Fruit fly (Drosophila melanogaster) whole organism, wandering third instar larva: ENCODE data around the gene janB.
A peak's percentile ranks its signal among the peaks of the same experiment; 100 is the strongest.

Source experiments
- CG32264 ChIP-seq: fragments of 200-800 bp; sonication (Bioruptor generic); optimal IDR thresholded peaks from 2 replicates; lab custom pipeline; 2016; ENCODE audit warnings: missing biosample characterization, missing genetic modification characterization
- CrebA ChIP-seq: fragments of 200-800 bp; sonication (Bioruptor generic); optimal IDR thresholded peaks from 2 replicates; lab custom pipeline; 2016; ENCODE audit warnings: missing biosample characterization, mild to moderate bottlenecking, missing genetic modification characterization, borderline replicate concordance
- Dif ChIP-seq: fragments of 200-275, 200-300 bp; sonication (Bioruptor generic); optimal IDR thresholded peaks from 2 replicates; lab custom pipeline; 2018; ENCODE audit warnings: missing biosample characterization, missing genetic modification characterization; ENCODE audit not compliant: partially characterized antibody
- GATAd ChIP-seq: sonication (Bioruptor generic); optimal IDR thresholded peaks from 2 replicates; lab custom pipeline; 2016; ENCODE audit warnings: missing biosample characterization, missing genetic modification characterization
- HLH106 ChIP-seq: fragments of 200-800 bp; optimal IDR thresholded peaks from 3 replicates; lab custom pipeline; 2019; ENCODE audit warnings: missing biosample characterization, mild to moderate bottlenecking, missing genetic modification characterization, moderate library complexity
- Hnf4 ChIP-seq: fragments of 200-800 bp; sonication (Bioruptor generic); optimal IDR thresholded peaks from 2 replicates; lab custom pipeline; 2016; ENCODE audit warnings: missing biosample characterization, mild to moderate bottlenecking, missing genetic modification characterization
- Hr78 ChIP-seq: fragments of >200 bp; optimal IDR thresholded peaks from 2 replicates; lab custom pipeline; 2017; ENCODE audit warnings: missing biosample characterization, missing genetic modification characterization
- Hr83 ChIP-seq: fragments of 200-300 bp; sonication (Bioruptor generic); optimal IDR thresholded peaks from 2 replicates; lab custom pipeline; 2016; ENCODE audit warnings: missing biosample characterization, mild to moderate bottlenecking, missing genetic modification characterization, moderate library complexity; ENCODE audit not compliant: poor library complexity, severe bottlenecking
- Jra ChIP-seq: sonication (Bioruptor generic); optimal IDR thresholded peaks from 2 replicates; lab custom pipeline; 2016; ENCODE audit warnings: missing biosample characterization, missing genetic modification characterization
- Myc ChIP-seq: fragments of >200 bp; optimal IDR thresholded peaks from 2 replicates; lab custom pipeline; 2017
- N ChIP-seq: fragments of >200 bp; optimal IDR thresholded peaks from 2 replicates; lab custom pipeline; 2018; ENCODE audit warnings: missing biosample characterization, missing external identifiers, missing genetic modification characterization
- OdsH ChIP-seq: fragments of 200-800 bp; sonication (Bioruptor generic); optimal IDR thresholded peaks from 2 replicates; lab custom pipeline; 2016; ENCODE audit warnings: missing biosample characterization, mild to moderate bottlenecking, missing genetic modification characterization
- Rel ChIP-seq, 2 experiments: fragments of 200-800 bp; sonication (Bioruptor generic) in 1 of 2; optimal IDR thresholded peaks; 2 replicates in 1 of 2; 3 replicates in 1 of 2; lab custom pipeline; 2016 to 2019; ENCODE audit warnings: mild to moderate bottlenecking in 2 of 2, missing biosample characterization in 2 of 2, missing genetic modification characterization in 2 of 2, moderate library complexity in 1 of 2
- Sp1 ChIP-seq: fragments of 200-800 bp; sonication (Bioruptor generic); optimal IDR thresholded peaks from 3 replicates; lab custom pipeline; 2019; ENCODE audit warnings: missing biosample characterization, mild to moderate bottlenecking, missing genetic modification characterization, moderate library complexity
- Vsx2 ChIP-seq: fragments of 200-300, 225-300 bp; sonication (Bioruptor generic); optimal IDR thresholded peaks from 2 replicates; lab custom pipeline; 2018; ENCODE audit warnings: missing biosample characterization, missing genetic modification characterization; ENCODE audit not compliant: partially characterized antibody
- br ChIP-seq: fragments of 200-800 bp; sonication (Bioruptor generic); optimal IDR thresholded peaks from 2 replicates; lab custom pipeline; 2016; ENCODE audit warnings: missing biosample characterization, missing genetic modification characterization
- dl ChIP-seq, 2 experiments: fragments of 175-275, 200-275 bp in 1 of 2; fragments of 200-275 bp in 1 of 2; sonication (Bioruptor generic); optimal IDR thresholded peaks; lab custom pipeline; 2018; ENCODE audit warnings: mild to moderate bottlenecking in 2 of 2, missing biosample characterization in 2 of 2, missing genetic modification characterization in 2 of 2, moderate library complexity in 2 of 2; ENCODE audit not compliant: partially characterized antibody in 2 of 2, insufficient read depth in 1 of 2
- dmrt93B ChIP-seq: fragments of 200-800 bp; sonication (Bioruptor generic); optimal IDR thresholded peaks from 2 replicates; lab custom pipeline; 2018; ENCODE audit warnings: missing biosample characterization, mild to moderate bottlenecking, missing genetic modification characterization
- dsf ChIP-seq: sonication (Bioruptor generic); optimal IDR thresholded peaks from 2 replicates; lab custom pipeline; 2016; ENCODE audit warnings: missing biosample characterization, missing genetic modification characterization, borderline replicate concordance
- foxo ChIP-seq, 2 experiments: fragments of 200-800 bp; sonication (Bioruptor generic); optimal IDR thresholded peaks; 2 replicates in 1 of 2; 3 replicates in 1 of 2; lab custom pipeline; 2016 to 2017; ENCODE audit warnings: missing biosample characterization in 2 of 2, missing genetic modification characterization in 2 of 2
- fru ChIP-seq: fragments of 200-800 bp; sonication (Bioruptor generic); optimal IDR thresholded peaks from 3 replicates; lab custom pipeline; 2016; ENCODE audit warnings: missing biosample characterization, mild to moderate bottlenecking, missing genetic modification characterization
- h ChIP-seq: fragments of 200-800 bp; sonication (Bioruptor generic); optimal IDR thresholded peaks from 3 replicates; lab custom pipeline; 2016; ENCODE audit warnings: missing biosample characterization, mild to moderate bottlenecking, missing genetic modification characterization
- rgr ChIP-seq: fragments of 200-800 bp; sonication (Bioruptor generic); optimal IDR thresholded peaks from 3 replicates; lab custom pipeline; 2016; ENCODE audit warnings: missing biosample characterization, mild to moderate bottlenecking, missing genetic modification characterization
- sage ChIP-seq: fragments of 200-800 bp; sonication (Bioruptor generic); optimal IDR thresholded peaks from 2 replicates; lab custom pipeline; 2016; ENCODE audit warnings: missing biosample characterization, mild to moderate bottlenecking, missing genetic modification characterization
- sv ChIP-seq: fragments of 200-800 bp; sonication (Bioruptor generic); optimal IDR thresholded peaks from 3 replicates; lab custom pipeline; 2016; ENCODE audit warnings: missing biosample characterization, missing genetic modification characterization
- usp ChIP-seq: fragments of >200 bp; optimal IDR thresholded peaks from 2 replicates; lab custom pipeline; 2017; ENCODE audit warnings: missing biosample characterization, missing genetic modification characterization

janB gene

dm6 chr3R:30071827-30072226, 33.3 kb upstream of the janB start:
- TF ChIP-seq br (GFP tag; lab: Kevin White, UChicago): peak; percentile 3
- TF ChIP-seq foxo (GFP tag; optimal IDR thresholded peaks at IDR 0.05; lab: Kevin White, UChicago): peak in 1 of 2 experiments; percentile 30
- no peak for TF ChIP-seq dmrt93B (GFP tag; lab: Kevin White, UChicago)
- TF ChIP-seq rgr (GFP tag; lab: Kevin White, UChicago): peak; percentile 18
- TF ChIP-seq GATAd (GFP tag; lab: Kevin White, UChicago): no peak
- peak; percentile 31 for TF ChIP-seq HLH106 (tag; lab: Kevin White, UChicago)
- peak; percentile 46 for TF ChIP-seq h
- no peak for TF ChIP-seq Rel (GFP tag; optimal IDR thresholded peaks at IDR 0.05; lab: Kevin White, UChicago)
- TF ChIP-seq Rel (tag; optimal IDR thresholded peaks at IDR 0.05; lab: Kevin White, UChicago): no peak

dm6 chr3R:30070198-30070597, 31.7 kb upstream of the janB start:
- TF ChIP-seq Sp1 (GFP tag; lab: Kevin White, UChicago): no peak
- TF ChIP-seq Rel (GFP tag; optimal IDR thresholded peaks at IDR 0.05; lab: Kevin White, UChicago): no peak
- TF ChIP-seq Rel (tag; optimal IDR thresholded peaks at IDR 0.05; lab: Kevin White, UChicago): no peak
- no peak for TF ChIP-seq N (GFP tag; lab: Kevin White, UChicago)
- no peak for TF ChIP-seq sage (GFP tag; lab: Kevin White, UChicago)
- TF ChIP-seq dsf (GFP tag; lab: Kevin White, UChicago): no peak
- TF ChIP-seq HLH106 (tag; lab: Kevin White, UChicago): no peak
- no peak for TF ChIP-seq foxo (GFP tag; optimal IDR thresholded peaks at IDR 0.05; lab: Kevin White, UChicago)
- no peak for TF ChIP-seq Jra (GFP tag; lab: Kevin White, UChicago)
- no peak for TF ChIP-seq OdsH (GFP tag; lab: Kevin White, UChicago)

- TF ChIP-seq Hr78 (no peak), Dif (GFP tag; lab: Kevin White, UChicago) (no peak), foxo (GFP tag; optimal IDR thresholded peaks at IDR 0.05; lab: Kevin White, UChicago) (no peak), Myc (lab: Kevin White, UChicago) (no peak), br (GFP tag; lab: Kevin White, UChicago) (no peak), Jra (GFP tag; lab: Kevin White, UChicago) (no peak), CrebA (GFP tag; lab: Kevin White, UChicago) (no peak), fru (GFP tag; lab: Kevin White, UChicago) (no peak)
Observed at dm6 chr3R:30066004-30066403, 27.5 kb upstream of the janB start.

- TF ChIP-seq Hr83 (no peak), CG32264 (no peak), Myc (lab: Kevin White, UChicago) (no peak), Hnf4 (GFP tag; lab: Kevin White, UChicago) (no peak), Vsx2 (no peak), dmrt93B (GFP tag; lab: Kevin White, UChicago) (no peak), fru (GFP tag; lab: Kevin White, UChicago) (no peak), HLH106 (tag; lab: Kevin White, UChicago) (no peak), Jra (GFP tag; lab: Kevin White, UChicago) (no peak), rgr (GFP tag; lab: Kevin White, UChicago) (no peak), Hr78 (no peak), Sp1 (GFP tag; lab: Kevin White, UChicago) (no peak), usp (no peak)
Observed at dm6 chr3R:30063704-30064103, 25.2 kb upstream of the janB start.

- TF ChIP-seq h (peak; percentile 84), sv (GFP tag; lab: Kevin White, UChicago) (no peak), Myc (lab: Kevin White, UChicago) (no peak), foxo (GFP tag; optimal IDR thresholded peaks at IDR 0.05; lab: Kevin White, UChicago) (no peak), OdsH (GFP tag; lab: Kevin White, UChicago) (no peak), br (GFP tag; lab: Kevin White, UChicago) (peak; percentile 7), Rel (GFP tag; optimal IDR thresholded peaks at IDR 0.05; lab: Kevin White, UChicago) (no peak), Rel (tag; optimal IDR thresholded peaks at IDR 0.05; lab: Kevin White, UChicago) (no peak)
- TF ChIP-seq, all 38 proteins: peak for 2
Observed at dm6 chr3R:30062543-30062942, 24.0 kb upstream of the janB start.

dm6 chr3R:30061980-30062379, 23.5 kb upstream of the janB start:
- TF ChIP-seq dl (GFP tag; optimal IDR thresholded peaks at IDR 0.05; lab: Kevin White, UChicago; ENCODE audit: insufficient read depth in 1 of 2, partially characterized antibody in 2 of 2) (no peak), dsf (GFP tag; lab: Kevin White, UChicago) (no peak), Myc (lab: Kevin White, UChicago) (no peak), Vsx2 (no peak), CG32264 (no peak), Rel (GFP tag; optimal IDR thresholded peaks at IDR 0.05; lab: Kevin White, UChicago) (no peak), Rel (tag; optimal IDR thresholded peaks at IDR 0.05; lab: Kevin White, UChicago) (no peak), sage (GFP tag; lab: Kevin White, UChicago) (no peak), rgr (GFP tag; lab: Kevin White, UChicago) (no peak), Jra (GFP tag; lab: Kevin White, UChicago) (no peak), Hr78 (no peak), N (GFP tag; lab: Kevin White, UChicago) (no peak)
